Worm (Caenorhabditis elegans): ENCODE results near the gene Y73B6BL.23.

DNA sequence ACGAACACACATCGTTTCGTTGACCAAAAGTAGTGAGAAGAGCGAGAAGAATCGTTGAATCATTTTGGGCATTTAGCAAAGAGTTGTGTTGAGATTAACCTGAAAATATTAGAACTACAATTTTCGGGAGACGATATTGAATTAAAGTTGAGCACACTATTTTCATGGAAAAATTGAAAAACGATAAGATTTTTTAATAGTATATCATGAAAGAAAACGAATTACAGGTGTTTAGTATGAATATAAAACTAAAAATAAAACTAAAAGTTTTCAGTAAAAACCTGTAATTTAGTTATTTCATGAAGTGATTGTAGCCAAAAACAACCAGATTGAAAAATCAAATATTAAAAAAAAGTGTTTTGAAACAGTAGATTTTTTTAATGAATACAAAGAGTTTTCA is 38.6 kb upstream of the Y73B6BL.23 start, which contains the start of gene lgc-10:
- TF ChIP-seq him-1 (tag; optimal IDR thresholded peaks at IDR 0.05) (no peak), W03F9.2 (tag; optimal IDR thresholded peaks at IDR 0.05) (no peak)
